Worm (Caenorhabditis elegans) whole organism, L1 larva: ENCODE results near the gene srh-74.

ENCODE experiments used
- C04F5.9 ChIP-seq: sonication (generic microtip); optimal IDR thresholded peaks from 2 replicates; lab custom pipeline; 2016; ENCODE audit warnings: missing genetic modification characterization, missing compliant biosample characterization
- C34B4.2 ChIP-seq: sonication (generic microtip); optimal IDR thresholded peaks from 2 replicates; lab custom pipeline; 2017; ENCODE audit warnings: mild to moderate bottlenecking, missing genetic modification characterization, missing compliant biosample characterization
- aly-2 ChIP-seq: fragments of 150-350 bp; optimal IDR thresholded peaks from 2 replicates; lab custom pipeline; 2014; ENCODE audit warnings: missing biosample characterization, missing genetic modification characterization
- ama-1 ChIP-seq: fragments of 150-350 bp; optimal IDR thresholded peaks from 2 replicates; lab custom pipeline; 2014
- blmp-1 ChIP-seq: fragments of 150-350 bp; optimal IDR thresholded peaks from 2 replicates; lab custom pipeline; 2014; ENCODE audit warnings: missing biosample characterization, missing genetic modification characterization
- ceh-8 ChIP-seq: fragments of 200-800 bp; sonication (Bioruptor generic); optimal IDR thresholded peaks from 2 replicates; lab custom pipeline; 2018; ENCODE audit warnings: mild to moderate bottlenecking, missing genetic modification characterization, moderate library complexity, missing compliant biosample characterization
- ceh-82 ChIP-seq, 3 experiments: fragments of 150-350 bp in 1 of 3; sonication (generic microtip) in 2 of 3; optimal IDR thresholded peaks; 2 replicates each; lab custom pipeline; 2014 to 2017; ENCODE audit warnings: missing biosample characterization in 3 of 3, missing genetic modification characterization in 3 of 3
- ceh-88 ChIP-seq: fragments of 200-800 bp; sonication (Bioruptor generic); IDR thresholded peaks from 2 replicates; pipeline ENCODE4 v1.3.6; 2022; ENCODE audit warnings: missing genetic modification characterization, missing compliant biosample characterization
- ceh-90 ChIP-seq: sonication (generic microtip); optimal IDR thresholded peaks from 2 replicates; lab custom pipeline; 2016; ENCODE audit warnings: missing genetic modification characterization, missing compliant biosample characterization
- dsc-1 ChIP-seq: sonication (generic microtip); optimal IDR thresholded peaks from 2 replicates; lab custom pipeline; 2016; ENCODE audit warnings: mild to moderate bottlenecking, missing genetic modification characterization, missing compliant biosample characterization
- efl-3 ChIP-seq: fragments of 200-800 bp; sonication (Bioruptor generic); optimal IDR thresholded peaks from 2 replicates; lab custom pipeline; 2018; ENCODE audit warnings: mild to moderate bottlenecking, missing genetic modification characterization, missing compliant biosample characterization
- egl-27 ChIP-seq, 2 experiments: fragments of 150-350 bp in 1 of 2; sonication (generic microtip); optimal IDR thresholded peaks; 3 replicates each; lab custom pipeline; 2017 to 2018; ENCODE audit warnings: missing biosample characterization in 2 of 2, missing genetic modification characterization in 2 of 2, missing genetic modification reagents in 2 of 2
- elt-2 ChIP-seq: sonication (generic microtip); optimal IDR thresholded peaks from 2 replicates; lab custom pipeline; 2016; ENCODE audit warnings: missing genetic modification characterization, mild to moderate bottlenecking, inconsistent platforms, missing compliant biosample characterization, missing genetic modification reagents
- elt-3 ChIP-seq, 6 experiments: fragments of 150-350 bp in 1 of 6; sonication (generic microtip); optimal IDR thresholded peaks; 2 replicates each; lab custom pipeline; 2017 to 2018; ENCODE audit warnings: missing biosample characterization in 6 of 6, missing genetic modification characterization in 6 of 6, inconsistent platforms in 1 of 6
- fkh-4 ChIP-seq: sonication (generic microtip); optimal IDR thresholded peaks from 2 replicates; lab custom pipeline; 2016; ENCODE audit warnings: missing compliant biosample characterization, missing genetic modification characterization, borderline replicate concordance
- fkh-8 ChIP-seq: sonication (generic microtip); optimal IDR thresholded peaks from 2 replicates; lab custom pipeline; 2016; ENCODE audit warnings: mild to moderate bottlenecking, missing genetic modification characterization, missing compliant biosample characterization
- grh-1 ChIP-seq: fragments of 200-800 bp; sonication (Bioruptor generic); IDR thresholded peaks from 2 replicates; pipeline ENCODE4 v1.3.6; 2022; ENCODE audit warnings: missing genetic modification reagents, missing genetic modification characterization, missing compliant biosample characterization
- hlh-4 ChIP-seq: sonication (generic microtip); optimal IDR thresholded peaks from 2 replicates; lab custom pipeline; 2016; ENCODE audit warnings: mild to moderate bottlenecking, missing genetic modification characterization, missing compliant biosample characterization
- hpl-2 ChIP-seq: fragments of 150-350 bp; optimal IDR thresholded peaks from 2 replicates; lab custom pipeline; 2014; ENCODE audit warnings: missing biosample characterization, missing genetic modification reagents, missing genetic modification characterization
- lin-13 ChIP-seq: fragments of 150-350 bp; optimal IDR thresholded peaks from 2 replicates; lab custom pipeline; 2014; ENCODE audit warnings: missing biosample characterization, missing genetic modification reagents, missing genetic modification characterization
- lin-35 ChIP-seq, 2 experiments: fragments of 150-350 bp; optimal IDR thresholded peaks; 2 replicates each; lab custom pipeline; 2014; ENCODE audit warnings: missing biosample characterization in 2 of 2, missing genetic modification characterization in 2 of 2, missing genetic modification reagents in 2 of 2
- mep-1 ChIP-seq: fragments of 150-350 bp; optimal IDR thresholded peaks from 2 replicates; lab custom pipeline; 2014; ENCODE audit warnings: missing biosample characterization, missing genetic modification characterization
- nhr-12 ChIP-seq: sonication (generic microtip); optimal IDR thresholded peaks from 2 replicates; lab custom pipeline; 2017; ENCODE audit warnings: missing biosample characterization, missing genetic modification characterization
- nhr-20 ChIP-seq: sonication (generic microtip); optimal IDR thresholded peaks from 2 replicates; lab custom pipeline; 2016; ENCODE audit warnings: mild to moderate bottlenecking, missing genetic modification characterization, missing compliant biosample characterization
- nhr-28 ChIP-seq: fragments of 150-350 bp; optimal IDR thresholded peaks from 2 replicates; lab custom pipeline; 2014; ENCODE audit warnings: missing biosample characterization, missing genetic modification characterization
- nhr-47 ChIP-seq: sonication (generic microtip); optimal IDR thresholded peaks from 2 replicates; lab custom pipeline; 2016; ENCODE audit warnings: mild to moderate bottlenecking, missing genetic modification characterization, moderate library complexity, missing compliant biosample characterization
- nhr-76 ChIP-seq: sonication (generic microtip); optimal IDR thresholded peaks from 2 replicates; lab custom pipeline; 2017; ENCODE audit warnings: missing biosample characterization, missing genetic modification characterization
- nhr-84 ChIP-seq: sonication (generic microtip); optimal IDR thresholded peaks from 2 replicates; lab custom pipeline; 2017; ENCODE audit warnings: missing biosample characterization, missing genetic modification characterization
- nhr-85 ChIP-seq: sonication (generic microtip); peaks from one replicate; lab custom pipeline; 2016; ENCODE audit warnings: missing genetic modification characterization, inconsistent platforms, missing compliant biosample characterization
- pqm-1 ChIP-seq: sonication (generic microtip); optimal IDR thresholded peaks from 3 replicates; lab custom pipeline; 2017; ENCODE audit warnings: missing biosample characterization, missing genetic modification characterization
- snu-23 ChIP-seq: sonication (generic microtip); optimal IDR thresholded peaks from 2 replicates; lab custom pipeline; 2016; ENCODE audit warnings: missing genetic modification characterization, missing compliant biosample characterization
- sptf-1 ChIP-seq: fragments of 150-350 bp; optimal IDR thresholded peaks from 2 replicates; lab custom pipeline; 2014; ENCODE audit warnings: missing biosample characterization, missing genetic modification characterization
- swsn-7 ChIP-seq: sonication (generic microtip); optimal IDR thresholded peaks from 2 replicates; lab custom pipeline; 2016; ENCODE audit warnings: missing genetic modification characterization, missing compliant biosample characterization
- tlp-1 ChIP-seq: fragments of 150-350 bp; optimal IDR thresholded peaks from 2 replicates; lab custom pipeline; 2014; ENCODE audit warnings: missing biosample characterization, missing genetic modification characterization
- unc-130 ChIP-seq: fragments of 150-350 bp; optimal IDR thresholded peaks from 2 replicates; lab custom pipeline; 2017; ENCODE audit warnings: missing biosample characterization, missing genetic modification characterization, inconsistent platforms
- unc-30 ChIP-seq: sonication (generic microtip); optimal IDR thresholded peaks from 2 replicates; lab custom pipeline; 2017; ENCODE audit warnings: missing biosample characterization, missing genetic modification characterization
- unc-62 ChIP-seq: fragments of 150-350 bp; optimal IDR thresholded peaks from 2 replicates; lab custom pipeline; 2014; ENCODE audit warnings: missing biosample characterization, missing genetic modification reagents, missing genetic modification characterization
- unc-86 ChIP-seq: sonication (generic microtip); optimal IDR thresholded peaks from 2 replicates; lab custom pipeline; 2016; ENCODE audit warnings: missing genetic modification characterization, missing compliant biosample characterization
- ztf-4 ChIP-seq: fragments of 150-350 bp; optimal IDR thresholded peaks from 2 replicates; lab custom pipeline; 2014; ENCODE audit warnings: missing biosample characterization, missing genetic modification characterization

The srh-74 gene

ce11 chrV:11046730-11047129 lies 1.8 kb downstream of the srh-74 start, which contains the start of gene dhs-18:
TSS of gene dhs-18 (minus strand) at chrV:11046833.
- TF ChIP-seq aly-2 (tag; lab: Kevin White, UChicago) (no peak), mep-1 (tag; lab: Kevin White, UChicago) (no peak), C34B4.2 (tag; lab: Kevin White, UChicago) (no peak), unc-62 (no peak), ceh-82 (tag; optimal IDR thresholded peaks at IDR 0.05; lab: Kevin White, UChicago) (no peak), lin-13 (no peak), elt-2 (tag; lab: Kevin White, UChicago) (no peak), grh-1 (GFP tag; lab: Robert Waterston, UW) (no peak), hlh-4 (tag; lab: Kevin White, UChicago) (no peak), swsn-7 (tag; lab: Kevin White, UChicago) (no peak), nhr-20 (tag; lab: Kevin White, UChicago) (peak; percentile 73), unc-86 (tag; lab: Kevin White, UChicago) (no peak), lin-35 (GFP tag; optimal IDR thresholded peaks at IDR 0.05; lab: Kevin White, UChicago) (peak in 1 of 2 experiments; percentile 6), ztf-4 (tag; lab: Kevin White, UChicago) (no peak)

ce11 chrV:11043767-11044166 lies 4.8 kb downstream of the srh-74 start, which contains the start of gene C45B11.6:
TSS of gene C45B11.6 (plus strand) at chrV:11044067.
- TF ChIP-seq sptf-1 (tag; lab: Kevin White, UChicago), result no peak
- no peak for TF ChIP-seq dsc-1 (tag; lab: Kevin White, UChicago)
- no peak for TF ChIP-seq tlp-1 (tag; lab: Kevin White, UChicago)
- TF ChIP-seq C04F5.9, result no peak
- no peak for TF ChIP-seq blmp-1
- no peak for TF ChIP-seq lin-13
- no peak for TF ChIP-seq unc-130 (tag; lab: Kevin White, UChicago)
- no peak for TF ChIP-seq snu-23 (GFP tag; lab: Kevin White, UChicago)
- TF ChIP-seq ama-1, result no peak
- no peak for TF ChIP-seq ceh-8 (GFP tag; lab: Kevin White, UChicago)
- no peak for TF ChIP-seq unc-30 (tag; lab: Kevin White, UChicago)
- no peak for TF ChIP-seq ceh-90 (tag; lab: Kevin White, UChicago)
- TF ChIP-seq fkh-4, result no peak
- TF ChIP-seq nhr-76 (tag; lab: Kevin White, UChicago), result no peak
- TF ChIP-seq egl-27 (tag; optimal IDR thresholded peaks at IDR 0.05; lab: Kevin White, UChicago), result no peak
- TF ChIP-seq nhr-47 (tag; lab: Kevin White, UChicago), result no peak
- no peak for TF ChIP-seq nhr-28 (tag; lab: Kevin White, UChicago)
- no peak for TF ChIP-seq fkh-8 (tag; lab: Kevin White, UChicago)
- TF ChIP-seq lin-35 (GFP tag; optimal IDR thresholded peaks at IDR 0.05; lab: Kevin White, UChicago), result no peak

ce11 chrV:11042538-11042937 lies 6.0 kb downstream of the srh-74 start, which contains the start of gene C45B11.2:
TSS of gene C45B11.2 (plus strand) at chrV:11042710.
- no peak for TF ChIP-seq nhr-12 (tag; lab: Kevin White, UChicago)
- TF ChIP-seq grh-1 (GFP tag; lab: Robert Waterston, UW), result no peak
- no peak for TF ChIP-seq elt-3 (tag; optimal IDR thresholded peaks at IDR 0.05; lab: Kevin White, UChicago)
- TF ChIP-seq ceh-82 (tag; optimal IDR thresholded peaks at IDR 0.05; lab: Kevin White, UChicago), result no peak
- no peak for TF ChIP-seq nhr-76 (tag; lab: Kevin White, UChicago)
- no peak for TF ChIP-seq nhr-84
- no peak for TF ChIP-seq sptf-1 (tag; lab: Kevin White, UChicago)
- no peak for TF ChIP-seq egl-27 (tag; optimal IDR thresholded peaks at IDR 0.05; lab: Kevin White, UChicago)
- no peak for TF ChIP-seq ceh-90 (tag; lab: Kevin White, UChicago)
- TF ChIP-seq ceh-88 (GFP tag; lab: Robert Waterston, UW), result no peak

ce11 chrV:11041499-11041898 lies 7.1 kb downstream of the srh-74 start, which contains the start of gene C45B11.5:
TSS of gene C45B11.5 (plus strand) at chrV:11041799.
- TF ChIP-seq unc-62 (no peak), hpl-2 (GFP tag; lab: Kevin White, UChicago) (no peak), fkh-8 (tag; lab: Kevin White, UChicago) (no peak), hlh-4 (tag; lab: Kevin White, UChicago) (no peak), pqm-1 (tag; lab: Kevin White, UChicago) (no peak), nhr-85 (no peak), efl-3 (GFP tag; lab: Kevin White, UChicago) (no peak), dsc-1 (tag; lab: Kevin White, UChicago) (no peak), grh-1 (GFP tag; lab: Robert Waterston, UW) (no peak)
